Worm (Caenorhabditis elegans): ENCODE data around the gene ugt-11.

ugt-11 gene

DNA sequence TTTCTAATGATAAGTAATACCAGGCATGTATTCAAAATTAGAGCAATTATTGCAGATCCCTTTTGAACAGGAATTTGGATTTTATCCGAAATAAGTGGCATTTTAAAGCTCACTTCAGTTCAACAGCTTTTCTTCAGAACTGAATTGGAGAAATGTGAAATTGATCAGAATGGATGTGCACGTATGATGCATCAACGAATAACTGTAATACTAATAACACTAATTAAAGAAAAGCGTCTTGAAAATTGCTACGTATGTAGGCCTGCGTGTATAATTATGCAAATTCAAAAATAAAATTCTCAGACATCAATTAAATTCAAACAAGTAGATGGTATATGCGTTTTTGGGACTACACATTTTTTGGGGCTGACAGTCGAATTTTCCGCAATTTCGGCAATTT lies 35.0 kb upstream of the ugt-11 start, which contains the start of gene str-205:
Gene str-205, minus strand, starts transcription at position 101 of the 400 bp plus-strand sequence.
- no peak for TF ChIP-seq ets-7 (tag; optimal IDR thresholded peaks at IDR 0.05)
- TF ChIP-seq B0310.2 (tag; optimal IDR thresholded peaks at IDR 0.05), result no peak
- TF ChIP-seq tbx-11 (GFP tag; IDR thresholded peaks at IDR 0.05), result no peak
- no peak for TF ChIP-seq scrt-1 (GFP tag; IDR thresholded peaks at IDR 0.05)
- TF ChIP-seq tbx-37 (GFP tag; conservative IDR thresholded peaks at IDR 0.05), result no peak
- no peak for TF ChIP-seq ama-1 (optimal IDR thresholded peaks at IDR 0.05)
- TF ChIP-seq flt-1 (GFP tag; IDR thresholded peaks at IDR 0.05), result no peak
- TF ChIP-seq sea-1 (GFP tag; conservative IDR thresholded peaks at IDR 0.05), result no peak
- no peak for TF ChIP-seq F13C5.2 (tag; optimal IDR thresholded peaks at IDR 0.05)
- TF ChIP-seq tra-4 (tag; optimal IDR thresholded peaks at IDR 0.05), result no peak
- TF ChIP-seq ceh-36 (tag; optimal IDR thresholded peaks at IDR 0.05), result no peak

ce11 chrV:4926371-4926770 lies 31.5 kb upstream of the ugt-11 start, which contains the start of gene srh-21:
TSS of gene srh-21 (plus strand) at chrV:4926671.
- TF ChIP-seq tra-4 (tag; optimal IDR thresholded peaks at IDR 0.05) (no peak), hnd-1 (tag; optimal IDR thresholded peaks at IDR 0.05) (no peak)

DNA sequence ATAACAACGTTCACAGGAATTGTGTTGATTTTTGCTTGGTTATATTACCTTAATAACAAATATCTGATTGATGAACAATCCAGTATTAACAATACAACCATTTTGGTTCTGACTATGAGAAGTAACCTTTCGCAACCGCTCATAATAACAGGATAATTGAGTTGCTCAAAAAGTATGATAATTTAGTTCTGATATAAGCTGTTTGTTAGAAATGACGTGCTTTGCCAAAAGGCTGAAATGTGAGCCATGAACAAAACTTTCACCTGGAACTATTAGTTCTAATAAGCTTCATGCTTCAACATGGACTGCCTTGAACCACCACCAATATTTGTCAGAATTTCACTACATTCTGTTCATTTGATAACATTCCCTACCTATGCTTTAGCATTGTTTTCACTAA lies 29.7 kb upstream of the ugt-11 start, which contains the start of gene srh-20:
Gene srh-20, plus strand, starts transcription at position 301 of the 400 bp plus-strand sequence.
- TF ChIP-seq aly-1 (tag; optimal IDR thresholded peaks at IDR 0.05), result no peak
- no peak for TF ChIP-seq sea-1 (GFP tag; conservative IDR thresholded peaks at IDR 0.05)
- TF ChIP-seq hnd-1 (tag; optimal IDR thresholded peaks at IDR 0.05), result no peak
- no peak for TF ChIP-seq hmg-4 (GFP tag; optimal IDR thresholded peaks at IDR 0.05)
- TF ChIP-seq ama-1 (optimal IDR thresholded peaks at IDR 0.05), result no peak
- no peak for TF ChIP-seq tbx-37 (GFP tag; conservative IDR thresholded peaks at IDR 0.05)
- no peak for TF ChIP-seq F13C5.2 (tag; optimal IDR thresholded peaks at IDR 0.05)
- TF ChIP-seq ceh-13 (GFP tag; optimal IDR thresholded peaks at IDR 0.05), result no peak
- TF ChIP-seq flt-1 (GFP tag; IDR thresholded peaks at IDR 0.05), result no peak
- TF ChIP-seq tra-4 (tag; optimal IDR thresholded peaks at IDR 0.05), result no peak
- TF ChIP-seq ceh-36 (tag; optimal IDR thresholded peaks at IDR 0.05), result no peak
- TF ChIP-seq tbx-11 (GFP tag; IDR thresholded peaks at IDR 0.05), result no peak

ce11 chrV:4922024-4922423 lies 27.2 kb upstream of the ugt-11 start, which contains the start of gene srh-22:
TSS of gene srh-22 (plus strand) at chrV:4922324.
- TF ChIP-seq flt-1 (GFP tag; IDR thresholded peaks at IDR 0.05) (no peak), tra-4 (tag; optimal IDR thresholded peaks at IDR 0.05) (no peak), F13C5.2 (tag; optimal IDR thresholded peaks at IDR 0.05) (no peak), B0310.2 (tag; optimal IDR thresholded peaks at IDR 0.05) (no peak), sea-1 (GFP tag; conservative IDR thresholded peaks at IDR 0.05) (no peak), hmbx-1 (tag; optimal IDR thresholded peaks at IDR 0.05) (no peak), ceh-36 (tag; optimal IDR thresholded peaks at IDR 0.05) (no peak), tbx-37 (GFP tag; conservative IDR thresholded peaks at IDR 0.05) (no peak), hnd-1 (tag; optimal IDR thresholded peaks at IDR 0.05) (no peak), ceh-13 (GFP tag; optimal IDR thresholded peaks at IDR 0.05) (no peak)

ce11 chrV:4920690-4921152 lies 25.9 kb upstream of the ugt-11 start, which contains the start of the genes C02E7.8 and srh-23:
TSS of gene C02E7.8 (minus strand) at chrV:4920790.
TSS of gene srh-23 (plus strand) at chrV:4921102.
- TF ChIP-seq aly-1 (tag; optimal IDR thresholded peaks at IDR 0.05) (no peak), flt-1 (GFP tag; IDR thresholded peaks at IDR 0.05) (no peak), hmbx-1 (tag; optimal IDR thresholded peaks at IDR 0.05) (no peak), hnd-1 (tag; optimal IDR thresholded peaks at IDR 0.05) (no peak), pes-1 (GFP tag; IDR thresholded peaks at IDR 0.05) (no peak), ceh-13 (GFP tag; optimal IDR thresholded peaks at IDR 0.05) (no peak), tra-4 (tag; optimal IDR thresholded peaks at IDR 0.05) (no peak), B0310.2 (tag; optimal IDR thresholded peaks at IDR 0.05) (no peak), F13C5.2 (tag; optimal IDR thresholded peaks at IDR 0.05) (no peak), tbx-11 (GFP tag; IDR thresholded peaks at IDR 0.05) (no peak), ets-7 (tag; optimal IDR thresholded peaks at IDR 0.05) (no peak)

ce11 chrV:4918664-4919257 lies 23.9 kb upstream of the ugt-11 start, which contains the start of gene C02E7.6:
TSS of gene C02E7.6 (plus strand) at chrV:4919207.
- TF ChIP-seq flt-1 (GFP tag; IDR thresholded peaks at IDR 0.05) (no peak), sea-1 (GFP tag; conservative IDR thresholded peaks at IDR 0.05) (no peak), tbx-11 (GFP tag; IDR thresholded peaks at IDR 0.05) (no peak), hmg-4 (GFP tag; optimal IDR thresholded peaks at IDR 0.05) (no peak), scrt-1 (GFP tag; IDR thresholded peaks at IDR 0.05) (no peak), F13C5.2 (tag; optimal IDR thresholded peaks at IDR 0.05) (no peak), ceh-36 (tag; optimal IDR thresholded peaks at IDR 0.05) (no peak), hnd-1 (tag; optimal IDR thresholded peaks at IDR 0.05) (no peak), hmbx-1 (tag; optimal IDR thresholded peaks at IDR 0.05) (no peak)

ce11 chrV:4918091-4918624 lies 23.3 kb upstream of the ugt-11 start, which contains the start of gene C02E7.7:
TSS of gene C02E7.7 (minus strand) at chrV:4918574.
- TF ChIP-seq tbx-11 (GFP tag; IDR thresholded peaks at IDR 0.05), result no peak
- TF ChIP-seq ama-1 (optimal IDR thresholded peaks at IDR 0.05), result no peak
- TF ChIP-seq tbx-37 (GFP tag; conservative IDR thresholded peaks at IDR 0.05), result no peak
- no peak for TF ChIP-seq B0310.2 (tag; optimal IDR thresholded peaks at IDR 0.05)
- no peak for TF ChIP-seq tra-4 (tag; optimal IDR thresholded peaks at IDR 0.05)

DNA sequence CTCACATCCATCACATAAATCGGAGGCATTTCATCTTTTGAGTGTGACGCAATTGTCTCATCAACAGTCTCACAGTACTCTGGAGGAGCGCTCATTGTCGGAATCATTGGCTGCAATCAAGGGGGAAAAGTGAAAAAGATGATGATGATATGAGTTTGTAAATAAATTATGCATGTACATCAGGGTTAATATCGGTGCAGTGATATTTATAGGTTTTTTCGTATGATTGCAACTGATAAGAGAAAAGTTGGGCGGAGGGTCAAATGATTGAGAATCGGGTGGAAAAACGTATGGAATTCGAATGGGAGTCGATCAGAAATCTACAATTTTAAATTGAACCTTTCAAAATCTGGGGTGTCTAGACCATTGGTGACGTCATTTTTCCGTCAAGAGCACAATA lies 20.0 kb upstream of the ugt-11 start, which contains the start of gene H23N18.6:
Gene H23N18.6, minus strand, starts transcription at position 201 of the 400 bp plus-strand sequence.
- TF ChIP-seq tbx-11 (GFP tag; IDR thresholded peaks at IDR 0.05) (no peak), hmg-4 (GFP tag; optimal IDR thresholded peaks at IDR 0.05) (no peak), ceh-13 (GFP tag; optimal IDR thresholded peaks at IDR 0.05) (no peak), ceh-36 (tag; optimal IDR thresholded peaks at IDR 0.05) (no peak), tbx-37 (GFP tag; conservative IDR thresholded peaks at IDR 0.05) (no peak), B0310.2 (tag; optimal IDR thresholded peaks at IDR 0.05) (no peak), ets-7 (tag; optimal IDR thresholded peaks at IDR 0.05) (no peak), sea-1 (GFP tag; conservative IDR thresholded peaks at IDR 0.05) (no peak), scrt-1 (GFP tag; IDR thresholded peaks at IDR 0.05) (no peak), hnd-1 (tag; optimal IDR thresholded peaks at IDR 0.05) (no peak), hmbx-1 (tag; optimal IDR thresholded peaks at IDR 0.05) (no peak), tra-4 (tag; optimal IDR thresholded peaks at IDR 0.05) (no peak), ama-1 (optimal IDR thresholded peaks at IDR 0.05) (no peak), flt-1 (GFP tag; IDR thresholded peaks at IDR 0.05) (no peak), pes-1 (GFP tag; IDR thresholded peaks at IDR 0.05) (no peak), F13C5.2 (tag; optimal IDR thresholded peaks at IDR 0.05) (no peak)
